Fruit fly (Drosophila melanogaster) whole organism, wandering third instar larva: ENCODE results near the gene G9a.

ENCODE experiments used
- Abd-B ChIP-seq: fragments of >200 bp; optimal IDR thresholded peaks from 2 replicates; lab custom pipeline; 2017; ENCODE audit warnings: missing biosample characterization, missing genetic modification characterization
- CG9705 ChIP-seq: fragments of 200-800 bp; sonication (Bioruptor generic); optimal IDR thresholded peaks from 2 replicates; lab custom pipeline; 2018; ENCODE audit warnings: missing biosample characterization, mild to moderate bottlenecking, missing genetic modification characterization
- CrebA ChIP-seq: fragments of 200-800 bp; sonication (Bioruptor generic); optimal IDR thresholded peaks from 2 replicates; lab custom pipeline; 2016; ENCODE audit warnings: missing biosample characterization, mild to moderate bottlenecking, missing genetic modification characterization, borderline replicate concordance
- Dfd ChIP-seq: fragments of >200 bp; optimal IDR thresholded peaks from 2 replicates; lab custom pipeline; 2017; ENCODE audit warnings: missing biosample characterization, missing genetic modification characterization
- Dif ChIP-seq: fragments of 200-275, 200-300 bp; sonication (Bioruptor generic); optimal IDR thresholded peaks from 2 replicates; lab custom pipeline; 2018; ENCODE audit warnings: missing biosample characterization, missing genetic modification characterization; ENCODE audit not compliant: partially characterized antibody
- GATAd ChIP-seq: sonication (Bioruptor generic); optimal IDR thresholded peaks from 2 replicates; lab custom pipeline; 2016; ENCODE audit warnings: missing biosample characterization, missing genetic modification characterization
- HLH106 ChIP-seq: fragments of 200-800 bp; optimal IDR thresholded peaks from 3 replicates; lab custom pipeline; 2019; ENCODE audit warnings: missing biosample characterization, mild to moderate bottlenecking, missing genetic modification characterization, moderate library complexity
- Hnf4 ChIP-seq: fragments of 200-800 bp; sonication (Bioruptor generic); optimal IDR thresholded peaks from 2 replicates; lab custom pipeline; 2016; ENCODE audit warnings: missing biosample characterization, mild to moderate bottlenecking, missing genetic modification characterization
- Hr78 ChIP-seq: fragments of >200 bp; optimal IDR thresholded peaks from 2 replicates; lab custom pipeline; 2017; ENCODE audit warnings: missing biosample characterization, missing genetic modification characterization
- Hr83 ChIP-seq: fragments of 200-300 bp; sonication (Bioruptor generic); optimal IDR thresholded peaks from 2 replicates; lab custom pipeline; 2016; ENCODE audit warnings: missing biosample characterization, mild to moderate bottlenecking, missing genetic modification characterization, moderate library complexity; ENCODE audit not compliant: poor library complexity, severe bottlenecking
- Jra ChIP-seq: sonication (Bioruptor generic); optimal IDR thresholded peaks from 2 replicates; lab custom pipeline; 2016; ENCODE audit warnings: missing biosample characterization, missing genetic modification characterization
- Mio ChIP-seq: sonication (Bioruptor generic); optimal IDR thresholded peaks from 2 replicates; lab custom pipeline; 2016; ENCODE audit warnings: missing biosample characterization, missing genetic modification characterization
- Myc ChIP-seq: fragments of >200 bp; optimal IDR thresholded peaks from 2 replicates; lab custom pipeline; 2017
- N ChIP-seq: fragments of >200 bp; optimal IDR thresholded peaks from 2 replicates; lab custom pipeline; 2018; ENCODE audit warnings: missing biosample characterization, missing external identifiers, missing genetic modification characterization
- OdsH ChIP-seq: fragments of 200-800 bp; sonication (Bioruptor generic); optimal IDR thresholded peaks from 2 replicates; lab custom pipeline; 2016; ENCODE audit warnings: missing biosample characterization, mild to moderate bottlenecking, missing genetic modification characterization
- Rel ChIP-seq, 2 experiments: fragments of 200-800 bp; sonication (Bioruptor generic) in 1 of 2; optimal IDR thresholded peaks; 2 replicates in 1 of 2; 3 replicates in 1 of 2; lab custom pipeline; 2016 to 2019; ENCODE audit warnings: mild to moderate bottlenecking in 2 of 2, missing biosample characterization in 2 of 2, missing genetic modification characterization in 2 of 2, moderate library complexity in 1 of 2
- Sp1 ChIP-seq: fragments of 200-800 bp; sonication (Bioruptor generic); optimal IDR thresholded peaks from 3 replicates; lab custom pipeline; 2019; ENCODE audit warnings: missing biosample characterization, mild to moderate bottlenecking, missing genetic modification characterization, moderate library complexity
- br ChIP-seq: fragments of 200-800 bp; sonication (Bioruptor generic); optimal IDR thresholded peaks from 2 replicates; lab custom pipeline; 2016; ENCODE audit warnings: missing biosample characterization, missing genetic modification characterization
- brk ChIP-seq: fragments of 200-800 bp; sonication (Bioruptor generic); optimal IDR thresholded peaks from 2 replicates; lab custom pipeline; 2016; ENCODE audit warnings: missing biosample characterization, mild to moderate bottlenecking, missing genetic modification characterization
- dl ChIP-seq, 2 experiments: fragments of 175-275, 200-275 bp in 1 of 2; fragments of 200-275 bp in 1 of 2; sonication (Bioruptor generic); optimal IDR thresholded peaks; lab custom pipeline; 2018; ENCODE audit warnings: mild to moderate bottlenecking in 2 of 2, missing biosample characterization in 2 of 2, missing genetic modification characterization in 2 of 2, moderate library complexity in 2 of 2; ENCODE audit not compliant: partially characterized antibody in 2 of 2, insufficient read depth in 1 of 2
- dmrt93B ChIP-seq: fragments of 200-800 bp; sonication (Bioruptor generic); optimal IDR thresholded peaks from 2 replicates; lab custom pipeline; 2018; ENCODE audit warnings: missing biosample characterization, mild to moderate bottlenecking, missing genetic modification characterization
- dsf ChIP-seq: sonication (Bioruptor generic); optimal IDR thresholded peaks from 2 replicates; lab custom pipeline; 2016; ENCODE audit warnings: missing biosample characterization, missing genetic modification characterization, borderline replicate concordance
- ey ChIP-seq: fragments of 200-800 bp; sonication (Bioruptor generic); optimal IDR thresholded peaks from 2 replicates; lab custom pipeline; 2016; ENCODE audit warnings: missing biosample characterization, missing genetic modification characterization
- foxo ChIP-seq, 2 experiments: fragments of 200-800 bp; sonication (Bioruptor generic); optimal IDR thresholded peaks; 2 replicates in 1 of 2; 3 replicates in 1 of 2; lab custom pipeline; 2016 to 2017; ENCODE audit warnings: missing biosample characterization in 2 of 2, missing genetic modification characterization in 2 of 2
- fru ChIP-seq: fragments of 200-800 bp; sonication (Bioruptor generic); optimal IDR thresholded peaks from 3 replicates; lab custom pipeline; 2016; ENCODE audit warnings: missing biosample characterization, mild to moderate bottlenecking, missing genetic modification characterization
- h ChIP-seq: fragments of 200-800 bp; sonication (Bioruptor generic); optimal IDR thresholded peaks from 3 replicates; lab custom pipeline; 2016; ENCODE audit warnings: missing biosample characterization, mild to moderate bottlenecking, missing genetic modification characterization
- jim ChIP-seq: fragments of 175-275, 200-325 bp; sonication (Bioruptor generic); optimal IDR thresholded peaks from 2 replicates; lab custom pipeline; 2016; ENCODE audit warnings: missing biosample characterization, mild to moderate bottlenecking, missing genetic modification characterization
- lola ChIP-seq: fragments of >200 bp; optimal IDR thresholded peaks from 2 replicates; lab custom pipeline; 2017; ENCODE audit warnings: missing biosample characterization, missing genetic modification characterization
- pan ChIP-seq: fragments of >200 bp; optimal IDR thresholded peaks from 2 replicates; lab custom pipeline; 2017
- psq ChIP-seq: fragments of 200-800 bp; sonication (Bioruptor generic); optimal IDR thresholded peaks from 3 replicates; lab custom pipeline; 2017; ENCODE audit warnings: missing biosample characterization, mild to moderate bottlenecking, missing genetic modification characterization, moderate library complexity
- rgr ChIP-seq: fragments of 200-800 bp; sonication (Bioruptor generic); optimal IDR thresholded peaks from 3 replicates; lab custom pipeline; 2016; ENCODE audit warnings: missing biosample characterization, mild to moderate bottlenecking, missing genetic modification characterization
- sage ChIP-seq: fragments of 200-800 bp; sonication (Bioruptor generic); optimal IDR thresholded peaks from 2 replicates; lab custom pipeline; 2016; ENCODE audit warnings: missing biosample characterization, mild to moderate bottlenecking, missing genetic modification characterization
- sv ChIP-seq: fragments of 200-800 bp; sonication (Bioruptor generic); optimal IDR thresholded peaks from 3 replicates; lab custom pipeline; 2016; ENCODE audit warnings: missing biosample characterization, missing genetic modification characterization
- tai ChIP-seq: sonication (Bioruptor generic); optimal IDR thresholded peaks from 2 replicates; lab custom pipeline; 2016; ENCODE audit warnings: missing biosample characterization, missing genetic modification characterization
- usp ChIP-seq: fragments of >200 bp; optimal IDR thresholded peaks from 2 replicates; lab custom pipeline; 2017; ENCODE audit warnings: missing biosample characterization, missing genetic modification characterization
- woc ChIP-seq: sonication (Bioruptor generic); optimal IDR thresholded peaks from 2 replicates; lab custom pipeline; 2016; ENCODE audit warnings: missing biosample characterization, mild to moderate bottlenecking, missing genetic modification characterization

Gene G9a

dm6 chrX:245802-246201 lies at the start of gene G9a, which contains the start of gene CG3038:
TSS of gene G9a (plus strand) at chrX:245978.
TSS of gene CG3038 (minus strand) at chrX:245856.
- no peak for TF ChIP-seq sage (GFP tag; lab: Kevin White, UChicago)
- peak; percentile 24 for TF ChIP-seq tai (GFP tag; lab: Kevin White, UChicago)
- TF ChIP-seq Myc (lab: Kevin White, UChicago), result peak; percentile 20
- peak; percentile 13 for TF ChIP-seq OdsH
- TF ChIP-seq psq, result peak; percentile 20
- TF ChIP-seq foxo (GFP tag; optimal IDR thresholded peaks at IDR 0.05; lab: Kevin White, UChicago), result peak in 1 of 2 experiments; percentile 32
- no peak for TF ChIP-seq N (GFP tag; lab: Kevin White, UChicago)
- no peak for TF ChIP-seq Dif (GFP tag; lab: Kevin White, UChicago)
- TF ChIP-seq brk (GFP tag; lab: Kevin White, UChicago), result peak; percentile 39
- peak; percentile 44 for TF ChIP-seq h (GFP tag; lab: Kevin White, UChicago)
- TF ChIP-seq dsf (GFP tag; lab: Kevin White, UChicago), result no peak
- TF ChIP-seq sv (GFP tag; lab: Kevin White, UChicago), result peak; percentile 10
- TF ChIP-seq Mio (GFP tag; lab: Kevin White, UChicago), result no peak
- peak; percentile 26 for TF ChIP-seq br
- TF ChIP-seq usp, result no peak
- no peak for TF ChIP-seq Rel (GFP tag; optimal IDR thresholded peaks at IDR 0.05; lab: Kevin White, UChicago)
- TF ChIP-seq Rel (tag; optimal IDR thresholded peaks at IDR 0.05; lab: Kevin White, UChicago), result peak; percentile 91
- TF ChIP-seq CG9705, result peak; percentile 14
- peak; percentile 47 for TF ChIP-seq rgr
- no peak for TF ChIP-seq Jra (GFP tag; lab: Kevin White, UChicago)
- TF ChIP-seq dl (GFP tag; optimal IDR thresholded peaks at IDR 0.05; lab: Kevin White, UChicago; ENCODE audit: insufficient read depth in 1 of 2, partially characterized antibody in 2 of 2), result no peak
- TF ChIP-seq fru, result peak; percentile 29
- TF ChIP-seq Sp1, result peak; percentile 20
- TF ChIP-seq GATAd, result no peak
- TF ChIP-seq Hr83 (GFP tag; lab: Kevin White, UChicago), result peak; percentile 39
- peak; percentile 34 for TF ChIP-seq HLH106 (tag; lab: Kevin White, UChicago)
- TF ChIP-seq ey, result no peak

- TF ChIP-seq pan (lab: Kevin White, UChicago) (no peak), tai (GFP tag; lab: Kevin White, UChicago) (no peak), Jra (GFP tag; lab: Kevin White, UChicago) (no peak), lola (GFP tag; lab: Kevin White, UChicago) (no peak), h (GFP tag; lab: Kevin White, UChicago) (no peak), Abd-B (no peak), GATAd (no peak), OdsH (no peak), fru (no peak)
- TF ChIP-seq, all 38 proteins: peak for 0
Observed at dm6 chrX:247329-247728, 1.6 kb downstream of the G9a start.

- TF ChIP-seq CrebA (GFP tag; lab: Kevin White, UChicago) (no peak), woc (GFP tag; lab: Kevin White, UChicago) (no peak), usp (no peak), Sp1 (no peak), sv (GFP tag; lab: Kevin White, UChicago) (no peak), Hr83 (GFP tag; lab: Kevin White, UChicago) (no peak), CG9705 (no peak), Hnf4 (GFP tag; lab: Kevin White, UChicago) (no peak), Jra (GFP tag; lab: Kevin White, UChicago) (no peak), pan (lab: Kevin White, UChicago) (no peak), h (GFP tag; lab: Kevin White, UChicago) (no peak), lola (GFP tag; lab: Kevin White, UChicago) (no peak), Dfd (GFP tag; lab: Kevin White, UChicago) (no peak), jim (GFP tag; lab: Kevin White, UChicago) (no peak), GATAd (no peak), Mio (GFP tag; lab: Kevin White, UChicago) (no peak), fru (no peak), Myc (lab: Kevin White, UChicago) (no peak)
Observed at dm6 chrX:254690-255089, 8.9 kb downstream of the G9a start, which contains the start of gene CG42376. TSS of gene CG42376 (plus strand) at chrX:254876.

DNA sequence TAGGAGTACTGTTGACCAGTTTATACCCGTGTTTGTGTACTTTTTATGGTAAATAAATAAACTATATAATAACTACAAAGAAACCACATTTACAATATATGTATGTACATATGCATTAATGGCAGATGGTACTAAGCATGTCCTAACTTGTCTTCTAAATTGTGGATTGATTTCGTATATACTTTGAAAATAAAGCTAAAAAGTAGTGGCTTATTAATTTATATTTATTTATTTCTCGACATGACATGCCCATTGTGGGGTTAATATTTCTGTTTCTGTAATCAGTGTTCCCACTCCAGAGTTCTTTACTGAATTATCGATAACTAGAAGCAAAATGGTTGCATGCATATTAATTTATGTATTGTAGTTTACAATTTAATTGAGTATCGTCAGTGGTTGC lies 9.6 kb downstream of the G9a start, which contains the start of gene cin:
TSS of gene cin (plus strand) at position 306 of the 400 bp plus-strand sequence.
- TF ChIP-seq Hr78 (GFP tag; lab: Kevin White, UChicago) (no peak), HLH106 (tag; lab: Kevin White, UChicago) (peak; percentile 74), dsf (GFP tag; lab: Kevin White, UChicago) (peak; percentile 2), Hnf4 (GFP tag; lab: Kevin White, UChicago) (peak; percentile 61), pan (lab: Kevin White, UChicago) (no peak), foxo (GFP tag; optimal IDR thresholded peaks at IDR 0.05; lab: Kevin White, UChicago) (peak in 1 of 2 experiments; percentile 72), Sp1 (peak; percentile 70), fru (peak; percentile 60), psq (peak; percentile 44), Jra (GFP tag; lab: Kevin White, UChicago) (no peak), sage (GFP tag; lab: Kevin White, UChicago) (peak; percentile 3), CG9705 (peak; percentile 32), rgr (peak; percentile 68), h (GFP tag; lab: Kevin White, UChicago) (peak; percentile 67), br (peak; percentile 18), ey (peak; percentile 18), Rel (GFP tag; optimal IDR thresholded peaks at IDR 0.05; lab: Kevin White, UChicago) (no peak), Rel (tag; optimal IDR thresholded peaks at IDR 0.05; lab: Kevin White, UChicago) (peak; percentile 23), woc (GFP tag; lab: Kevin White, UChicago) (peak; percentile 30), N (GFP tag; lab: Kevin White, UChicago) (no peak), dl (GFP tag; optimal IDR thresholded peaks at IDR 0.05; lab: Kevin White, UChicago; ENCODE audit: insufficient read depth in 1 of 2, partially characterized antibody in 2 of 2) (no peak), tai (GFP tag; lab: Kevin White, UChicago) (peak; percentile 14), Abd-B (no peak), dmrt93B (no peak), OdsH (peak; percentile 51), GATAd (no peak), sv (GFP tag; lab: Kevin White, UChicago) (peak; percentile 9), brk (GFP tag; lab: Kevin White, UChicago) (peak; percentile 62), Myc (lab: Kevin White, UChicago) (no peak)
